Worm (Caenorhabditis elegans) whole organism, L2 larva: ENCODE measurements around the gene nhr-212.
A peak's percentile ranks its signal among the peaks of the same experiment; 100 is the strongest.

Experiments
- C34F6.9 ChIP-seq: fragments of 150-350 bp; optimal IDR thresholded peaks from 2 replicates; lab custom pipeline; 2014; ENCODE audit warnings: missing biosample characterization, missing genetic modification characterization
- F13H6.1 ChIP-seq: sonication (generic microtip); optimal IDR thresholded peaks from 2 replicates; lab custom pipeline; 2016; ENCODE audit warnings: missing genetic modification characterization, missing compliant biosample characterization
- R02D3.7 ChIP-seq: fragments of 150-350 bp; optimal IDR thresholded peaks from 2 replicates; lab custom pipeline; 2014; ENCODE audit warnings: missing biosample characterization, missing genetic modification characterization
- Y55F3AM.14 ChIP-seq: fragments of 200-800 bp; sonication (Bioruptor generic); optimal IDR thresholded peaks from 2 replicates; lab custom pipeline; 2018; ENCODE audit warnings: mild to moderate bottlenecking, missing genetic modification characterization, missing compliant biosample characterization
- alr-1 ChIP-seq: fragments of 150-350 bp; optimal IDR thresholded peaks from 2 replicates; lab custom pipeline; 2014; ENCODE audit warnings: missing biosample characterization, missing genetic modification characterization
- aly-2 ChIP-seq: fragments of 150-350 bp; optimal IDR thresholded peaks from 2 replicates; lab custom pipeline; 2014; ENCODE audit warnings: missing biosample characterization, missing genetic modification characterization
- ama-1 ChIP-seq: fragments of 150-350 bp; optimal IDR thresholded peaks from 2 replicates; lab custom pipeline; 2018; ENCODE audit warnings: inconsistent platforms
- blmp-1 ChIP-seq: sonication (generic microtip); optimal IDR thresholded peaks from 2 replicates; lab custom pipeline; 2017; ENCODE audit warnings: missing genetic modification characterization, mild to moderate bottlenecking, missing compliant biosample characterization, antibody characterized with exemption, moderate library complexity; ENCODE audit not compliant: insufficient read depth
- ceh-16 ChIP-seq: fragments of 150-350 bp; optimal IDR thresholded peaks from 2 replicates; lab custom pipeline; 2014; ENCODE audit warnings: missing biosample characterization, missing genetic modification characterization
- ceh-82 ChIP-seq: fragments of 150-350 bp; optimal IDR thresholded peaks from 2 replicates; lab custom pipeline; 2014; ENCODE audit warnings: missing biosample characterization, missing genetic modification characterization
- crh-2 ChIP-seq: sonication (generic microtip); optimal IDR thresholded peaks from 2 replicates; lab custom pipeline; 2017; ENCODE audit warnings: missing biosample characterization, missing genetic modification characterization
- dmd-4 ChIP-seq: sonication (generic microtip); optimal IDR thresholded peaks from 2 replicates; lab custom pipeline; 2017; ENCODE audit warnings: missing biosample characterization, missing genetic modification characterization
- egl-27 ChIP-seq: sonication (generic microtip); optimal IDR thresholded peaks from 3 replicates; lab custom pipeline; 2017; ENCODE audit warnings: missing biosample characterization, missing genetic modification reagents, missing genetic modification characterization
- elt-1 ChIP-seq: fragments of 150-350 bp; optimal IDR thresholded peaks from 2 replicates; lab custom pipeline; 2014; ENCODE audit warnings: missing biosample characterization, missing genetic modification characterization
- elt-3 ChIP-seq: sonication (generic microtip); optimal IDR thresholded peaks from 2 replicates; lab custom pipeline; 2017; ENCODE audit warnings: missing biosample characterization, missing genetic modification characterization
- fos-1 ChIP-seq: fragments of 150-350 bp; optimal IDR thresholded peaks from 2 replicates; lab custom pipeline; 2014; ENCODE audit warnings: missing biosample characterization, missing genetic modification characterization
- gmeb-1 ChIP-seq: fragments of 150-350 bp; optimal IDR thresholded peaks from 2 replicates; lab custom pipeline; 2014; ENCODE audit warnings: missing biosample characterization, missing genetic modification characterization
- lin-11 ChIP-seq: fragments of 150-350 bp; sonication (generic microtip); optimal IDR thresholded peaks from 2 replicates; lab custom pipeline; 2014; ENCODE audit warnings: missing biosample characterization, missing genetic modification characterization, inconsistent platforms, mixed read lengths
- lin-13 ChIP-seq: fragments of 150-350 bp; optimal IDR thresholded peaks from 2 replicates; lab custom pipeline; 2014; ENCODE audit warnings: missing biosample characterization, missing genetic modification reagents, missing genetic modification characterization
- lin-39 ChIP-seq: fragments of 150-350 bp; optimal IDR thresholded peaks from 2 replicates; lab custom pipeline; 2014; ENCODE audit warnings: missing biosample characterization, missing genetic modification reagents, missing genetic modification characterization
- lsy-2 ChIP-seq, 2 experiments: fragments of 150-350 bp in 1 of 2; sonication (generic microtip) in 1 of 2; optimal IDR thresholded peaks; 2 replicates each; lab custom pipeline; 2014 to 2017; ENCODE audit warnings: missing biosample characterization in 2 of 2, missing genetic modification characterization in 2 of 2
- mab-5 ChIP-seq: fragments of 150-350 bp; optimal IDR thresholded peaks from 2 replicates; lab custom pipeline; 2014; ENCODE audit warnings: missing biosample characterization, missing genetic modification characterization
- mbf-1 ChIP-seq: sonication (generic microtip); optimal IDR thresholded peaks from 2 replicates; lab custom pipeline; 2017; ENCODE audit warnings: missing biosample characterization, missing genetic modification characterization
- mdl-1 ChIP-seq, 2 experiments: fragments of 150-350 bp in 1 of 2; sonication (generic microtip) in 1 of 2; optimal IDR thresholded peaks; 2 replicates each; lab custom pipeline; 2017; ENCODE audit warnings: missing biosample characterization in 2 of 2, missing genetic modification characterization in 2 of 2
- nhr-10 ChIP-seq: sonication (generic microtip); optimal IDR thresholded peaks from 2 replicates; lab custom pipeline; 2017; ENCODE audit warnings: missing biosample characterization, missing genetic modification characterization
- nhr-11 ChIP-seq: fragments of 150-350 bp; optimal IDR thresholded peaks from 2 replicates; lab custom pipeline; 2014; ENCODE audit warnings: missing biosample characterization, missing genetic modification characterization
- nhr-12 ChIP-seq: fragments of 150-350 bp; optimal IDR thresholded peaks from 2 replicates; lab custom pipeline; 2014; ENCODE audit warnings: missing biosample characterization, missing genetic modification characterization
- nhr-129 ChIP-seq: fragments of 150-350 bp; optimal IDR thresholded peaks from 2 replicates; lab custom pipeline; 2014; ENCODE audit warnings: missing biosample characterization, missing genetic modification characterization
- nhr-21 ChIP-seq: fragments of 150-350 bp; optimal IDR thresholded peaks from 2 replicates; lab custom pipeline; 2014; ENCODE audit warnings: missing biosample characterization, missing genetic modification characterization
- nhr-23 ChIP-seq: fragments of 150-350 bp; optimal IDR thresholded peaks from 2 replicates; lab custom pipeline; 2014; ENCODE audit warnings: missing biosample characterization, missing genetic modification reagents, missing genetic modification characterization
- nhr-237 ChIP-seq: fragments of 150-350 bp; optimal IDR thresholded peaks from 2 replicates; lab custom pipeline; 2014; ENCODE audit warnings: missing biosample characterization, missing genetic modification characterization
- nhr-25 ChIP-seq: fragments of 150-350 bp; sonication (generic microtip); optimal IDR thresholded peaks from 3 replicates; lab custom pipeline; 2014; ENCODE audit warnings: missing biosample characterization, missing genetic modification characterization
- nhr-6 ChIP-seq: fragments of 150-350 bp; optimal IDR thresholded peaks from 2 replicates; lab custom pipeline; 2014; ENCODE audit warnings: missing biosample characterization, missing genetic modification characterization
- skn-1 ChIP-seq: sonication (generic microtip); optimal IDR thresholded peaks from 2 replicates; lab custom pipeline; 2017; ENCODE audit warnings: missing biosample characterization, missing genetic modification characterization
- sma-3 ChIP-seq: sonication (generic microtip); optimal IDR thresholded peaks from 2 replicates; lab custom pipeline; 2016; ENCODE audit warnings: missing genetic modification reagents, missing genetic modification characterization, missing compliant biosample characterization
- sma-9 ChIP-seq, 2 experiments: fragments of 150-350 bp in 1 of 2; sonication (generic microtip) in 1 of 2; optimal IDR thresholded peaks; 2 replicates each; lab custom pipeline; 2014 to 2016; ENCODE audit warnings: missing genetic modification characterization in 2 of 2, mild to moderate bottlenecking in 1 of 2, missing biosample characterization in 1 of 2, missing compliant biosample characterization in 1 of 2, missing genetic modification reagents in 1 of 2, moderate library complexity in 1 of 2
- snpc-4 ChIP-seq: fragments of 150-350 bp; optimal IDR thresholded peaks from 2 replicates; lab custom pipeline; 2014; ENCODE audit warnings: missing biosample characterization, missing genetic modification characterization
- unc-39 ChIP-seq: fragments of 150-350 bp; optimal IDR thresholded peaks from 2 replicates; lab custom pipeline; 2014; ENCODE audit warnings: missing biosample characterization, missing genetic modification characterization
- unc-55 ChIP-seq: fragments of 150-350 bp; sonication (generic microtip); optimal IDR thresholded peaks from 3 replicates; lab custom pipeline; 2014; ENCODE audit warnings: missing biosample characterization, missing genetic modification reagents, missing genetic modification characterization
- zag-1 ChIP-seq: fragments of 150-350 bp; optimal IDR thresholded peaks from 2 replicates; lab custom pipeline; 2014; ENCODE audit warnings: missing biosample characterization, missing genetic modification characterization
- ztf-1 ChIP-seq: fragments of 200-800 bp; sonication (Bioruptor generic); conservative IDR thresholded peaks from 2 replicates; pipeline ENCODE4 v1.3.6; 2022; ENCODE audit warnings: missing genetic modification characterization, missing compliant biosample characterization
- ztf-11 ChIP-seq: sonication (generic microtip); optimal IDR thresholded peaks from 2 replicates; lab custom pipeline; 2017; ENCODE audit warnings: missing biosample characterization, missing genetic modification characterization
- ztf-4 ChIP-seq: fragments of 150-350 bp; optimal IDR thresholded peaks from 2 replicates; lab custom pipeline; 2014; ENCODE audit warnings: missing biosample characterization, missing genetic modification characterization

The nhr-212 gene

ce11 chrV:457839-458238 lies 26.8 kb upstream of the nhr-212 start:
- no peak for TF ChIP-seq alr-1 (tag; lab: Kevin White, UChicago)
- no peak for TF ChIP-seq C34F6.9 (tag; lab: Kevin White, UChicago)
- no peak for TF ChIP-seq nhr-6
- TF ChIP-seq elt-3 (tag; lab: Kevin White, UChicago), result no peak
- no peak for TF ChIP-seq crh-2 (tag; lab: Kevin White, UChicago)
- TF ChIP-seq ztf-11 (tag; lab: Kevin White, UChicago), result no peak
- TF ChIP-seq nhr-25 (tag; lab: Kevin White, UChicago), result no peak
- TF ChIP-seq mbf-1 (tag; lab: Kevin White, UChicago), result no peak
- no peak for TF ChIP-seq R02D3.7 (tag; lab: Kevin White, UChicago)
- TF ChIP-seq lin-13 (GFP tag; lab: Kevin White, UChicago), result no peak
- TF ChIP-seq zag-1 (tag; lab: Kevin White, UChicago), result no peak
- no peak for TF ChIP-seq lin-39 (tag; lab: Kevin White, UChicago)
- TF ChIP-seq skn-1 (tag; lab: Kevin White, UChicago), result no peak
- no peak for TF ChIP-seq nhr-10
- no peak for TF ChIP-seq mdl-1 (tag; optimal IDR thresholded peaks at IDR 0.05; lab: Kevin White, UChicago)
- no peak for TF ChIP-seq nhr-11 (tag; lab: Kevin White, UChicago)
- TF ChIP-seq aly-2 (tag; lab: Kevin White, UChicago), result no peak
- TF ChIP-seq lsy-2 (tag; optimal IDR thresholded peaks at IDR 0.05; lab: Kevin White, UChicago), result no peak
- no peak for TF ChIP-seq Y55F3AM.14 (GFP tag; lab: Kevin White, UChicago)
- no peak for TF ChIP-seq F13H6.1

ce11 chrV:459464-459863 lies 25.2 kb upstream of the nhr-212 start, which contains the start of gene nhr-203:
Gene nhr-203, plus strand, starts transcription at chrV:459795.
- TF ChIP-seq nhr-25 (tag; lab: Kevin White, UChicago), result no peak
- no peak for TF ChIP-seq lin-13 (GFP tag; lab: Kevin White, UChicago)
- no peak for TF ChIP-seq lsy-2 (tag; optimal IDR thresholded peaks at IDR 0.05; lab: Kevin White, UChicago)
- no peak for TF ChIP-seq ceh-16 (tag; lab: Kevin White, UChicago)
- peak; percentile 1 for TF ChIP-seq F13H6.1
- peak; percentile 75 for TF ChIP-seq fos-1
- no peak for TF ChIP-seq ztf-1
- no peak for TF ChIP-seq dmd-4 (tag; lab: Kevin White, UChicago)
- TF ChIP-seq lin-39 (tag; lab: Kevin White, UChicago), result no peak
- no peak for TF ChIP-seq ceh-82 (tag; lab: Kevin White, UChicago)
- TF ChIP-seq elt-1 (tag; lab: Kevin White, UChicago), result no peak
- no peak for TF ChIP-seq sma-3
- no peak for TF ChIP-seq nhr-21
- peak; percentile 80 for TF ChIP-seq sma-9 (GFP tag; optimal IDR thresholded peaks at IDR 0.05; lab: Kevin White, UChicago)
- no peak for TF ChIP-seq sma-9 (tag; optimal IDR thresholded peaks at IDR 0.05; lab: Kevin White, UChicago)
- no peak for TF ChIP-seq lin-11 (tag; lab: Kevin White, UChicago)
- no peak for TF ChIP-seq nhr-129 (tag; lab: Kevin White, UChicago)
- TF ChIP-seq ztf-4 (tag; lab: Kevin White, UChicago), result no peak
- TF ChIP-seq unc-55 (GFP tag; lab: Kevin White, UChicago), result no peak
- no peak for TF ChIP-seq ama-1 (lab: Kevin White, UChicago)
- no peak for TF ChIP-seq unc-39 (tag; lab: Kevin White, UChicago)
- TF ChIP-seq nhr-237, result no peak
- peak; percentile 52 for TF ChIP-seq skn-1 (tag; lab: Kevin White, UChicago)
- TF ChIP-seq gmeb-1 (tag; lab: Kevin White, UChicago), result peak; percentile 37
- peak; percentile 45 for TF ChIP-seq crh-2 (tag; lab: Kevin White, UChicago)
- TF ChIP-seq mab-5 (tag; lab: Kevin White, UChicago), result no peak
- no peak for TF ChIP-seq nhr-6
- no peak for TF ChIP-seq mbf-1 (tag; lab: Kevin White, UChicago)
- TF ChIP-seq alr-1 (tag; lab: Kevin White, UChicago), result no peak
- no peak for TF ChIP-seq nhr-23 (tag; lab: Kevin White, UChicago)

ce11 chrV:462263-462662 lies 22.4 kb upstream of the nhr-212 start, which contains the start of gene nhr-202:
Gene nhr-202, plus strand, starts transcription at chrV:462588.
- TF ChIP-seq nhr-6, result no peak
- TF ChIP-seq mbf-1 (tag; lab: Kevin White, UChicago), result no peak
- TF ChIP-seq mdl-1 (tag; optimal IDR thresholded peaks at IDR 0.05; lab: Kevin White, UChicago), result no peak
- TF ChIP-seq crh-2 (tag; lab: Kevin White, UChicago), result peak; percentile 65
- TF ChIP-seq nhr-25 (tag; lab: Kevin White, UChicago), result peak; percentile 34
- TF ChIP-seq sma-3, result no peak
- no peak for TF ChIP-seq R02D3.7 (tag; lab: Kevin White, UChicago)
- TF ChIP-seq snpc-4 (tag; lab: Kevin White, UChicago), result no peak
- TF ChIP-seq mab-5 (tag; lab: Kevin White, UChicago), result no peak
- no peak for TF ChIP-seq nhr-11 (tag; lab: Kevin White, UChicago)
- no peak for TF ChIP-seq C34F6.9 (tag; lab: Kevin White, UChicago)
- no peak for TF ChIP-seq nhr-21
- no peak for TF ChIP-seq ceh-16 (tag; lab: Kevin White, UChicago)
- TF ChIP-seq dmd-4 (tag; lab: Kevin White, UChicago), result no peak
- no peak for TF ChIP-seq elt-3 (tag; lab: Kevin White, UChicago)
- no peak for TF ChIP-seq nhr-23 (tag; lab: Kevin White, UChicago)
- peak; percentile 12 for TF ChIP-seq gmeb-1 (tag; lab: Kevin White, UChicago)
- no peak for TF ChIP-seq skn-1 (tag; lab: Kevin White, UChicago)
- TF ChIP-seq F13H6.1, result peak; percentile 4
- TF ChIP-seq nhr-10, result no peak
- no peak for TF ChIP-seq ztf-1
- TF ChIP-seq ama-1 (lab: Kevin White, UChicago), result no peak
- no peak for TF ChIP-seq Y55F3AM.14 (GFP tag; lab: Kevin White, UChicago)
- no peak for TF ChIP-seq lin-13 (GFP tag; lab: Kevin White, UChicago)
- no peak for TF ChIP-seq blmp-1 (tag; lab: Kevin White, UChicago)
- no peak for TF ChIP-seq egl-27 (tag; lab: Kevin White, UChicago)
- no peak for TF ChIP-seq alr-1 (tag; lab: Kevin White, UChicago)
- TF ChIP-seq lin-39 (tag; lab: Kevin White, UChicago), result no peak
- no peak for TF ChIP-seq nhr-12
- TF ChIP-seq unc-55 (GFP tag; lab: Kevin White, UChicago), result no peak
- no peak for TF ChIP-seq lsy-2 (tag; optimal IDR thresholded peaks at IDR 0.05; lab: Kevin White, UChicago)
- TF ChIP-seq sma-9 (GFP tag; optimal IDR thresholded peaks at IDR 0.05; lab: Kevin White, UChicago), result peak; percentile 83
- TF ChIP-seq sma-9 (tag; optimal IDR thresholded peaks at IDR 0.05; lab: Kevin White, UChicago), result no peak
- TF ChIP-seq nhr-129 (tag; lab: Kevin White, UChicago), result peak; percentile 68
- no peak for TF ChIP-seq unc-39 (tag; lab: Kevin White, UChicago)
- no peak for TF ChIP-seq ztf-11 (tag; lab: Kevin White, UChicago)
